Worm (Caenorhabditis elegans): Measurements from ENCODE around the gene cdr-1.

- TF ChIP-seq nhr-11 (tag; optimal IDR thresholded peaks at IDR 0.05) = no peak
- TF ChIP-seq unc-39 (tag; optimal IDR thresholded peaks at IDR 0.05) = no peak
- TF ChIP-seq nhr-76 (tag; optimal IDR thresholded peaks at IDR 0.05) = no peak
- no peak for TF ChIP-seq snpc-4 (tag; optimal IDR thresholded peaks at IDR 0.05)
- no peak for TF ChIP-seq pha-4 (tag; optimal IDR thresholded peaks at IDR 0.05)
- no peak for TF ChIP-seq skn-1 (tag; optimal IDR thresholded peaks at IDR 0.05)
- no peak for TF ChIP-seq aly-2 (tag; optimal IDR thresholded peaks at IDR 0.05)
- TF ChIP-seq fkh-10 (GFP tag; optimal IDR thresholded peaks at IDR 0.05) = no peak
Observed at ce11 chrV:15922979-15923378, 1.9 kb downstream of the cdr-1 start, which contains the start of gene F35E8.13.
